Fruit fly (Drosophila melanogaster) whole organism, embryonic: ENCODE results near the gene Pdi.

Experiments
- Adf1 ChIP-seq: fragments of 200-800 bp; sonication (Bioruptor generic); IDR thresholded peaks from 2 replicates; pipeline ENCODE4 v1.3.6; 2022; ENCODE audit warnings: missing biosample characterization, missing genetic modification characterization
- BEAF-32 ChIP-seq: fragments of 200-800 bp; sonication (Bioruptor generic); optimal IDR thresholded peaks from 3 replicates; lab custom pipeline; 2017; ENCODE audit warnings: missing biosample characterization, missing genetic modification characterization, mild to moderate bottlenecking, moderate library complexity, missing genetic modification reagents
- Bdp1 ChIP-seq: fragments of 200-800 bp; sonication (Bioruptor generic); optimal IDR thresholded peaks from 3 replicates; lab custom pipeline; 2016; ENCODE audit warnings: missing biosample characterization, missing genetic modification characterization
- Bteb2 ChIP-seq: fragments of 200-800 bp; sonication (Bioruptor generic); optimal IDR thresholded peaks from 2 replicates; lab custom pipeline; 2016; ENCODE audit warnings: missing biosample characterization, missing genetic modification characterization
- CG10147 ChIP-seq: fragments of 200-800 bp; sonication (Bioruptor generic); optimal IDR thresholded peaks from 2 replicates; lab custom pipeline; 2019; ENCODE audit warnings: missing biosample characterization, mild to moderate bottlenecking, missing genetic modification characterization, moderate library complexity
- CG10267 ChIP-seq: fragments of 200-800 bp; sonication (Bioruptor generic); optimal IDR thresholded peaks from 2 replicates; lab custom pipeline; 2018; ENCODE audit warnings: missing biosample characterization, mild to moderate bottlenecking, missing genetic modification characterization, moderate library complexity
- CG11247 ChIP-seq: fragments of 200-800 bp; sonication (Bioruptor generic); IDR thresholded peaks from 2 replicates; pipeline ENCODE4 v1.3.6; 2022; ENCODE audit warnings: missing biosample characterization, missing genetic modification characterization
- CG11456 ChIP-seq: fragments of 200-800 bp; sonication (Bioruptor generic); IDR thresholded peaks from 3 replicates; pipeline ENCODE4 v1.3.6; 2022; ENCODE audit warnings: missing biosample characterization, missing genetic modification characterization
- CG12155 ChIP-seq: fragments of 200-800 bp; sonication (Bioruptor generic); optimal IDR thresholded peaks from 3 replicates; lab custom pipeline; 2016; ENCODE audit warnings: missing biosample characterization, missing genetic modification characterization
- CG14441 ChIP-seq: fragments of 200-800 bp; sonication (Bioruptor generic); IDR thresholded peaks from 2 replicates; pipeline ENCODE4 v1.3.6; 2022; ENCODE audit warnings: missing biosample characterization, missing genetic modification characterization
- CG15073 ChIP-seq: fragments of 200-800 bp; sonication (Bioruptor generic); optimal IDR thresholded peaks from 2 replicates; lab custom pipeline; 2016; ENCODE audit warnings: missing biosample characterization, missing genetic modification characterization
- CG17612 ChIP-seq: fragments of 200-800 bp; sonication (Bioruptor generic); IDR thresholded peaks from 2 replicates; pipeline ENCODE4 v1.3.6; 2022; ENCODE audit warnings: missing biosample characterization, missing genetic modification characterization
- CG17802 ChIP-seq: fragments of 200-800 bp; sonication (Bioruptor generic); optimal IDR thresholded peaks from 2 replicates; lab custom pipeline; 2018; ENCODE audit warnings: missing biosample characterization, mild to moderate bottlenecking, missing genetic modification characterization, moderate library complexity
- CG2678 ChIP-seq: fragments of 200-800 bp; sonication (Bioruptor generic); optimal IDR thresholded peaks from 3 replicates; lab custom pipeline; 2019; ENCODE audit warnings: missing biosample characterization, mild to moderate bottlenecking, missing genetic modification characterization, moderate library complexity
- CG30431 ChIP-seq: fragments of 200-800 bp; sonication (Bioruptor generic); optimal IDR thresholded peaks from 2 replicates; lab custom pipeline; 2017; ENCODE audit warnings: missing biosample characterization, missing genetic modification characterization
- CG31441 ChIP-seq: fragments of 200-800 bp; sonication (Bioruptor generic); IDR thresholded peaks from 2 replicates; pipeline ENCODE4 v1.3.6; 2022; ENCODE audit warnings: missing biosample characterization, missing genetic modification characterization
- CG32767 ChIP-seq: fragments of 200-800 bp; sonication (Bioruptor generic); IDR thresholded peaks from 2 replicates; pipeline ENCODE4 v1.3.6; 2022; ENCODE audit warnings: missing biosample characterization, missing genetic modification characterization
- CG3281 ChIP-seq: fragments of 200-800 bp; sonication (Bioruptor generic); optimal IDR thresholded peaks from 3 replicates; lab custom pipeline; 2017; ENCODE audit warnings: missing biosample characterization, mild to moderate bottlenecking, missing genetic modification characterization
- CG42726 ChIP-seq: fragments of 200-800 bp; sonication (Bioruptor generic); IDR thresholded peaks from 2 replicates; pipeline ENCODE4 v1.3.6; 2022; ENCODE audit warnings: missing biosample characterization, missing genetic modification characterization; ENCODE audit not compliant: partially characterized antibody
- CG4360 ChIP-seq: fragments of 200-800 bp; sonication (Bioruptor generic); IDR thresholded peaks from 2 replicates; pipeline ENCODE4 v1.3.6; 2022; ENCODE audit warnings: missing biosample characterization, missing genetic modification characterization
- CG4617 ChIP-seq: fragments of 200-800 bp; sonication (Bioruptor generic); optimal IDR thresholded peaks from 3 replicates; lab custom pipeline; 2016; ENCODE audit warnings: missing biosample characterization, missing genetic modification characterization, borderline replicate concordance
- CG6654 ChIP-seq: fragments of 200-800 bp; sonication (Bioruptor generic); optimal IDR thresholded peaks from 2 replicates; lab custom pipeline; 2017; ENCODE audit warnings: missing biosample characterization, mild to moderate bottlenecking, missing genetic modification characterization
- CG6791 ChIP-seq: fragments of 200-800 bp; sonication (Bioruptor generic); IDR thresholded peaks from 3 replicates; pipeline ENCODE4 v1.3.6; 2022; ENCODE audit warnings: missing biosample characterization, missing genetic modification characterization; ENCODE audit not compliant: partially characterized antibody
- CG7357 ChIP-seq: fragments of 200-800 bp; sonication (Bioruptor generic); IDR thresholded peaks from 3 replicates; pipeline ENCODE4 v1.3.6; 2022; ENCODE audit warnings: missing biosample characterization, missing genetic modification characterization
- CG7556 ChIP-seq: fragments of 200-800 bp; sonication (Bioruptor generic); optimal IDR thresholded peaks from 2 replicates; lab custom pipeline; 2017; ENCODE audit warnings: missing biosample characterization, mild to moderate bottlenecking, missing genetic modification characterization
- CG8388 ChIP-seq: fragments of 200-800 bp; sonication (Bioruptor generic); optimal IDR thresholded peaks from 2 replicates; lab custom pipeline; 2019; ENCODE audit warnings: missing biosample characterization, mild to moderate bottlenecking, missing genetic modification characterization, moderate library complexity
- CG9817 ChIP-seq: fragments of 200-800 bp; sonication (Bioruptor generic); optimal IDR thresholded peaks from 2 replicates; lab custom pipeline; 2018; ENCODE audit warnings: missing biosample characterization, mild to moderate bottlenecking, missing genetic modification characterization, moderate library complexity
- CHES-1-like ChIP-seq: fragments of 200-800 bp; sonication (Bioruptor generic); optimal IDR thresholded peaks from 2 replicates; lab custom pipeline; 2016; ENCODE audit warnings: missing biosample characterization, missing genetic modification characterization
- Chrac-16 ChIP-seq: fragments of 200-800 bp; sonication (Bioruptor generic); optimal IDR thresholded peaks from 3 replicates; lab custom pipeline; 2016; ENCODE audit warnings: missing biosample characterization, missing genetic modification characterization
- Dip3 ChIP-seq: fragments of 200-800 bp; sonication (Bioruptor generic); optimal IDR thresholded peaks from 3 replicates; lab custom pipeline; 2016; ENCODE audit warnings: missing biosample characterization, missing genetic modification characterization
- E2f1 ChIP-seq: fragments of 200-800 bp; sonication (Bioruptor generic); IDR thresholded peaks from 2 replicates; pipeline ENCODE4 v1.3.6; 2022; ENCODE audit warnings: missing biosample characterization, missing genetic modification characterization
- ERR ChIP-seq: fragments of 200-800 bp; sonication (Bioruptor generic); optimal IDR thresholded peaks from 2 replicates; lab custom pipeline; 2016; ENCODE audit warnings: missing biosample characterization, missing genetic modification characterization
- Ets65A ChIP-seq: fragments of 200-800 bp; sonication (Bioruptor generic); peaks from one replicate; lab custom pipeline; 2016; ENCODE audit warnings: missing biosample characterization, missing genetic modification characterization
- Hmr ChIP-seq: fragments of 200-800 bp; sonication (Bioruptor generic); optimal IDR thresholded peaks from 3 replicates; lab custom pipeline; 2017; ENCODE audit warnings: mild to moderate bottlenecking, missing biosample characterization, missing genetic modification reagents, missing genetic modification characterization
- Kr ChIP-seq: fragments of 200-800 bp; sonication (Bioruptor generic); optimal IDR thresholded peaks from 2 replicates; lab custom pipeline; 2017; ENCODE audit warnings: missing biosample characterization, mild to moderate bottlenecking, missing genetic modification characterization
- PHDP ChIP-seq: fragments of 200-800 bp; sonication (Bioruptor generic); optimal IDR thresholded peaks from 3 replicates; lab custom pipeline; 2018; ENCODE audit warnings: missing biosample characterization, mild to moderate bottlenecking, missing genetic modification characterization, moderate library complexity
- Xbp1 ChIP-seq: fragments of 200-800 bp; sonication (Bioruptor generic); optimal IDR thresholded peaks from 3 replicates; lab custom pipeline; 2016; ENCODE audit warnings: missing biosample characterization, mild to moderate bottlenecking, missing genetic modification characterization
- ci ChIP-seq: fragments of 200-800 bp; sonication (Bioruptor generic); IDR thresholded peaks from 3 replicates; pipeline ENCODE4 v1.3.6; 2022; ENCODE audit warnings: missing biosample characterization, missing genetic modification characterization
- dimm ChIP-seq: fragments of 200-800 bp; sonication (Bioruptor generic); IDR thresholded peaks from 2 replicates; pipeline ENCODE4 v1.3.6; 2022; ENCODE audit warnings: missing biosample characterization, missing genetic modification characterization
- ems ChIP-seq: fragments of 200-800 bp; sonication (Bioruptor generic); optimal IDR thresholded peaks from 3 replicates; lab custom pipeline; 2016; ENCODE audit warnings: missing biosample characterization, missing genetic modification characterization
- en ChIP-seq: fragments of 200-800 bp; sonication (Bioruptor generic); optimal IDR thresholded peaks from 2 replicates; lab custom pipeline; 2016; ENCODE audit warnings: missing biosample characterization, missing genetic modification characterization
- ewg ChIP-seq: fragments of 200-800 bp; sonication (Bioruptor generic); optimal IDR thresholded peaks from 3 replicates; lab custom pipeline; 2017; ENCODE audit warnings: mild to moderate bottlenecking, missing biosample characterization, missing genetic modification reagents, missing genetic modification characterization
- fd3F ChIP-seq: fragments of 200-800 bp; sonication (Bioruptor generic); optimal IDR thresholded peaks from 2 replicates; lab custom pipeline; 2018; ENCODE audit warnings: missing biosample characterization, mild to moderate bottlenecking, missing genetic modification characterization, moderate library complexity
- mirr ChIP-seq: fragments of 200-800 bp; sonication (Bioruptor generic); optimal IDR thresholded peaks from 3 replicates; lab custom pipeline; 2018; ENCODE audit warnings: missing biosample characterization, mild to moderate bottlenecking, missing genetic modification characterization
- nau ChIP-seq: fragments of 200-800 bp; sonication (Bioruptor generic); optimal IDR thresholded peaks from 3 replicates; lab custom pipeline; 2017; ENCODE audit warnings: missing biosample characterization, mild to moderate bottlenecking, missing genetic modification characterization, missing genetic modification reagents
- peb ChIP-seq: fragments of 200-800 bp; sonication (Bioruptor generic); IDR thresholded peaks from 2 replicates; pipeline ENCODE4 v1.3.6; 2022; ENCODE audit warnings: missing biosample characterization, missing genetic modification characterization
- row ChIP-seq: fragments of 200-800 bp; sonication (Bioruptor generic); IDR thresholded peaks from 3 replicates; pipeline ENCODE4 v1.3.6; 2022; ENCODE audit warnings: missing biosample characterization, missing genetic modification characterization
- scrt ChIP-seq: fragments of 200-800 bp; sonication (Bioruptor generic); optimal IDR thresholded peaks from 2 replicates; lab custom pipeline; 2018; ENCODE audit warnings: missing biosample characterization, mild to moderate bottlenecking, missing genetic modification characterization, moderate library complexity
- stwl ChIP-seq: fragments of 200-800 bp; sonication (Bioruptor generic); optimal IDR thresholded peaks from 3 replicates; lab custom pipeline; 2018; ENCODE audit warnings: missing biosample characterization, mild to moderate bottlenecking, missing genetic modification characterization, moderate library complexity

Gene Pdi

DNA sequence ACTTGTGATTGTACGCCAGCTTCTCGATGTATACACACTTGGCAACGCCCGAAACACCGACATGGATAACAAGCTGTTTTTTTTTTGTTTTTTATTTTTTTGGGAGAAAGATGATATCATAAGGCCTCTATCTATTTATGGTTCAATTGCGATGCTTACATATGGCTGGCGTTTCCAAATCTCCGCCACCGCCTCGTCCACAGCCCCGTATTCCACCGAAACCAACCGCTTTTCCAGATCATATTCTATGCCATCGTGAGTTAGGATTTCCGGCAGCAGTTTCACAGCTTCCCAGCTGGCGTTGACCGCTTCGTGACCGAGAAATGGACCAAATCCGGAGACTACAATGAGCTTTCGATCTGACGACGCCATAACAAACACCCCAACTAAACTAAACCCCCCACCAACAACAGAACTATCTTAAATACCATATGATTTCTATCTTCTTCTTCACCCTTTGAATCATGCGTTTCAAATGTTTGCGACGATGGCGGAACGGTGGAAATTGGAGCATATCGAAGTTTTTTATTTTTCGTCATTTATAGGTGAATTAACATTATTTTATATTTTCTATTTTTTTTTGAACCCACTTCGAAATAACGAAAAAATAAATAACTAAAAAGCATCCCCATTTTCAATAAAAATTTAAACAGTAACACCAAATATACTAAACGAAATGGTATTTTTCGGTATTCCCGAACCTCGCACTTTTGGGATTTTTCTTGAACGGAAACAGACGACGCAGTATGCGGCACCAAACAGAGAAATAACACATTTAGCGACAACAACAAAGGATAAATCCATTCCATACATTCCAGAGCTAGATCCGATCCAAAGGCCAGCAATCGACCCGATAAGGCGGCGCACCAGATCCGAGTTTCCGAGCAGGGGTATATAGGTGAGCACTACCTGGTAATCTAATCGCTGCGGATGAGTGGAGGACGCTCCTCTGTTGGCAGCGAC, 1.3 kb upstream of the Pdi start, which contains the start of the genes CG32147 and Pex3 (continued):
- TF ChIP-seq Hmr (GFP tag; lab: Kevin White, UChicago): peak; percentile 12
- TF ChIP-seq PHDP (tag; lab: Kevin White, UChicago): peak; percentile 17
- TF ChIP-seq nau: no peak
- no peak for TF ChIP-seq CG17612 (GFP tag; lab: Robert Waterston, UW)
- TF ChIP-seq E2f1 (GFP tag; lab: Robert Waterston, UW): no peak
- TF ChIP-seq CG32767 (GFP tag; lab: Robert Waterston, UW): peak; percentile 61; the same call in 1 of the 2 replicates
- TF ChIP-seq en (GFP tag; lab: Kevin White, UChicago): no peak
- 0 out of 3 replicates have a peak, but pooled peaks have one; percentile 16 for TF ChIP-seq CG11456 (GFP tag; lab: Robert Waterston, UW)
- TF ChIP-seq CG3281 (GFP tag; lab: Kevin White, UChicago): no peak
- no peak for TF ChIP-seq CG2678 (tag; lab: Kevin White, UChicago)
- no peak for TF ChIP-seq Ets65A (GFP tag; lab: Kevin White, UChicago)
- no peak for TF ChIP-seq Kr
- TF ChIP-seq Xbp1 (GFP tag; lab: Kevin White, UChicago): peak; percentile 17
- no peak for TF ChIP-seq ems (GFP tag; lab: Kevin White, UChicago)
- TF ChIP-seq Dip3 (GFP tag; lab: Kevin White, UChicago): no peak
- TF ChIP-seq CG30431: no peak
- TF ChIP-seq CG8388 (GFP tag; lab: Kevin White, UChicago): no peak
- no peak for TF ChIP-seq Chrac-16 (GFP tag; lab: Kevin White, UChicago)
- peak; percentile 72 for TF ChIP-seq stwl (tag; lab: Kevin White, UChicago)
- TF ChIP-seq peb: no peak
- no peak for TF ChIP-seq CG6654
- peak; percentile 55 for TF ChIP-seq BEAF-32
- TF ChIP-seq CG12155 (GFP tag; lab: Kevin White, UChicago): no peak
- no peak for TF ChIP-seq Bteb2
- peak; percentile 7 for TF ChIP-seq CG7556 (GFP tag; lab: Kevin White, UChicago)
- peak; percentile 19 for TF ChIP-seq CHES-1-like
- TF ChIP-seq CG9817 (tag; lab: Kevin White, UChicago): no peak
- no peak for TF ChIP-seq CG15073 (GFP tag; lab: Kevin White, UChicago)
- TF ChIP-seq ci (GFP tag; lab: Robert Waterston, UW): no peak
- TF ChIP-seq dimm (GFP tag; lab: Robert Waterston, UW): no peak
- TF ChIP-seq fd3F (GFP tag; lab: Kevin White, UChicago): no peak
- peak; percentile 9 for TF ChIP-seq mirr
- TF ChIP-seq ewg: peak; percentile 4
- TF ChIP-seq CG4360 (GFP tag; lab: Robert Waterston, UW): peak; percentile 77
- peak; percentile 62 for TF ChIP-seq row (GFP tag; lab: Robert Waterston, UW)
- TF ChIP-seq CG17802 (tag; lab: Kevin White, UChicago): no peak
- 0 out of 3 replicates have a peak, but pooled peaks have one; percentile 9 for TF ChIP-seq CG6791 (GFP tag; lab: Robert Waterston, UW)
- TF ChIP-seq CG14441 (GFP tag; lab: Robert Waterston, UW): no peak
- TF ChIP-seq Bdp1 (GFP tag; lab: Kevin White, UChicago): no peak
- TF ChIP-seq CG4617 (GFP tag; lab: Kevin White, UChicago): peak; percentile 49
- no peak for TF ChIP-seq CG42726 (GFP tag; lab: Robert Waterston, UW)
- TF ChIP-seq CG7357 (GFP tag; lab: Robert Waterston, UW): no peak
- no peak for TF ChIP-seq ERR (GFP tag; lab: Kevin White, UChicago)
- TF ChIP-seq CG31441: peak; percentile 48; the same call in 1 of the 2 replicates
- TF ChIP-seq CG10147 (GFP tag; lab: Kevin White, UChicago): peak; percentile 42
- TF ChIP-seq scrt (GFP tag; lab: Kevin White, UChicago): no peak
- TF ChIP-seq Adf1 (GFP tag; lab: Robert Waterston, UW): peak; percentile 96
- TF ChIP-seq CG10267: peak; percentile 59
- no peak for TF ChIP-seq CG11247
